Fruit fly (Drosophila melanogaster) whole organism, embryonic: ENCODE results near the gene barr.

Source experiments
- BtbVII ChIP-seq: fragments of 200-800 bp; sonication (Bioruptor generic); optimal IDR thresholded peaks from 3 replicates; lab custom pipeline; 2017; ENCODE audit warnings: missing biosample characterization, mild to moderate bottlenecking, missing genetic modification characterization
- CG10431 ChIP-seq: fragments of 200-800 bp; sonication (Bioruptor generic); optimal IDR thresholded peaks from 3 replicates; lab custom pipeline; 2018; ENCODE audit warnings: missing biosample characterization, mild to moderate bottlenecking, missing genetic modification characterization
- CG11504 ChIP-seq: fragments of 200-800 bp; sonication (Bioruptor generic); optimal IDR thresholded peaks from 3 replicates; lab custom pipeline; 2019; ENCODE audit warnings: missing biosample characterization, mild to moderate bottlenecking, missing genetic modification characterization, moderate library complexity
- CG12744 ChIP-seq: fragments of 200-800 bp; sonication (Bioruptor generic); optimal IDR thresholded peaks from 2 replicates; lab custom pipeline; 2016; ENCODE audit warnings: missing biosample characterization, missing genetic modification characterization
- CG12769 ChIP-seq: fragments of 200-800 bp; sonication (Bioruptor generic); optimal IDR thresholded peaks from 2 replicates; lab custom pipeline; 2019; ENCODE audit warnings: missing biosample characterization, mild to moderate bottlenecking, missing genetic modification characterization, moderate library complexity
- CG13123 ChIP-seq: fragments of 200-800 bp; sonication (Bioruptor generic); optimal IDR thresholded peaks from 2 replicates; lab custom pipeline; 2016; ENCODE audit warnings: missing biosample characterization, missing genetic modification characterization
- CG15696 ChIP-seq: fragments of 200-800 bp; sonication (Bioruptor generic); optimal IDR thresholded peaks from 2 replicates; lab custom pipeline; 2019; ENCODE audit warnings: missing biosample characterization, mild to moderate bottlenecking, missing genetic modification characterization, moderate library complexity
- CG16863 ChIP-seq: fragments of 200-800 bp; sonication (Bioruptor generic); optimal IDR thresholded peaks from 3 replicates; lab custom pipeline; 2016; ENCODE audit warnings: missing biosample characterization, missing genetic modification characterization
- CG31365 ChIP-seq: fragments of 200-800 bp; sonication (Bioruptor generic); optimal IDR thresholded peaks from 2 replicates; lab custom pipeline; 2018; ENCODE audit warnings: missing biosample characterization, mild to moderate bottlenecking, missing genetic modification characterization
- CG34376 ChIP-seq: fragments of 200-800 bp; sonication (Bioruptor generic); optimal IDR thresholded peaks from 2 replicates; lab custom pipeline; 2018; ENCODE audit warnings: missing biosample characterization, mild to moderate bottlenecking, missing genetic modification characterization
- CG3726 ChIP-seq: fragments of 200-800 bp; sonication (Bioruptor generic); IDR thresholded peaks from 3 replicates; pipeline ENCODE4, ENCODE4 v1.3.6; 2022; ENCODE audit warnings: missing biosample characterization, missing genetic modification characterization
- CG3995 ChIP-seq: fragments of 200-800 bp; sonication (Bioruptor generic); optimal IDR thresholded peaks from 3 replicates; lab custom pipeline; 2016; ENCODE audit warnings: missing biosample characterization, missing genetic modification characterization
- CG4424 ChIP-seq: fragments of 200-800 bp; sonication (Bioruptor generic); optimal IDR thresholded peaks from 3 replicates; lab custom pipeline; 2016; ENCODE audit warnings: missing biosample characterization, missing genetic modification characterization
- CG7963 ChIP-seq: fragments of 200-800 bp; sonication (Bioruptor generic); IDR thresholded peaks from 3 replicates; pipeline ENCODE4 v1.3.6; 2022; ENCODE audit warnings: missing biosample characterization, missing genetic modification characterization; ENCODE audit not compliant: partially characterized antibody
- CG9932 ChIP-seq: fragments of 200-800 bp; sonication (Bioruptor generic); IDR thresholded peaks from 2 replicates; pipeline ENCODE4 v1.3.6; 2022; ENCODE audit warnings: missing biosample characterization, missing genetic modification characterization
- Camta ChIP-seq: fragments of 200-800 bp; sonication (Bioruptor generic); optimal IDR thresholded peaks from 2 replicates; lab custom pipeline; 2016; ENCODE audit warnings: missing biosample characterization, missing genetic modification characterization
- Dad ChIP-seq: fragments of 200-800 bp; sonication (Bioruptor generic); optimal IDR thresholded peaks from 3 replicates; lab custom pipeline; 2016; ENCODE audit warnings: missing biosample characterization, missing genetic modification characterization
- Dek ChIP-seq: fragments of 200-800 bp; sonication (Bioruptor generic); optimal IDR thresholded peaks from 3 replicates; lab custom pipeline; 2019; ENCODE audit warnings: missing biosample characterization, mild to moderate bottlenecking, missing genetic modification characterization, moderate library complexity
- H15 ChIP-seq: fragments of 200-800 bp; sonication (Bioruptor generic); IDR thresholded peaks from 3 replicates; pipeline ENCODE4 v1.3.6; 2022; ENCODE audit warnings: missing biosample characterization, missing genetic modification characterization
- HLH3B ChIP-seq: fragments of 200-800 bp; sonication (Bioruptor generic); IDR thresholded peaks from 2 replicates; pipeline ENCODE4 v1.3.6; 2022; ENCODE audit warnings: missing biosample characterization, missing genetic modification characterization
- HLH4C ChIP-seq: fragments of 200-800 bp; sonication (Bioruptor generic); IDR thresholded peaks from 3 replicates; pipeline ENCODE4 v1.3.6; 2022; ENCODE audit warnings: missing biosample characterization, missing genetic modification characterization; ENCODE audit not compliant: partially characterized antibody
- Hand ChIP-seq: fragments of 200-800 bp; sonication (Bioruptor generic); optimal IDR thresholded peaks from 2 replicates; lab custom pipeline; 2017; ENCODE audit warnings: mild to moderate bottlenecking, missing biosample characterization, missing genetic modification reagents, missing genetic modification characterization
- Hmr ChIP-seq: fragments of 200-800 bp; sonication (Bioruptor generic); optimal IDR thresholded peaks from 3 replicates; lab custom pipeline; 2017; ENCODE audit warnings: mild to moderate bottlenecking, missing biosample characterization, missing genetic modification reagents, missing genetic modification characterization
- NfI ChIP-seq: fragments of 200-800 bp; sonication (Bioruptor generic); optimal IDR thresholded peaks from 3 replicates; lab custom pipeline; 2018; ENCODE audit warnings: missing biosample characterization, mild to moderate bottlenecking, missing genetic modification characterization, moderate library complexity
- Opbp ChIP-seq: fragments of 200-800 bp; sonication (Bioruptor generic); IDR thresholded peaks from 3 replicates; pipeline ENCODE4 v1.3.6; 2022; ENCODE audit warnings: missing biosample characterization, missing genetic modification characterization; ENCODE audit not compliant: partially characterized antibody
- Optix ChIP-seq: fragments of 200-800 bp; sonication (Bioruptor generic); IDR thresholded peaks from 3 replicates; pipeline ENCODE4 v1.3.6; 2022; ENCODE audit warnings: missing biosample characterization, missing genetic modification characterization
- Ptx1 ChIP-seq: fragments of 200-800 bp; sonication (Bioruptor generic); IDR thresholded peaks from 2 replicates; pipeline ENCODE4 v1.3.6; 2022; ENCODE audit warnings: missing biosample characterization, missing genetic modification characterization
- Rx ChIP-seq: fragments of 200-800 bp; sonication (Bioruptor generic); IDR thresholded peaks from 2 replicates; pipeline ENCODE4 v1.3.6; 2022; ENCODE audit warnings: missing biosample characterization, missing genetic modification characterization
- Scr ChIP-seq: fragments of 200-800 bp; sonication (Bioruptor generic); IDR thresholded peaks from 2 replicates; pipeline ENCODE4 v1.3.6; 2022; ENCODE audit warnings: missing biosample characterization, missing genetic modification characterization; ENCODE audit not compliant: partially characterized antibody
- Six4 ChIP-seq: fragments of 200-800 bp; sonication (Bioruptor generic); optimal IDR thresholded peaks from 2 replicates; lab custom pipeline; 2016; ENCODE audit warnings: missing biosample characterization, missing genetic modification characterization
- Sry-β ChIP-seq: fragments of 200-800 bp; sonication (Bioruptor generic); optimal IDR thresholded peaks from 2 replicates; lab custom pipeline; 2018; ENCODE audit warnings: missing biosample characterization, mild to moderate bottlenecking, missing genetic modification characterization, moderate library complexity
- Sry-δ ChIP-seq: fragments of 200-800 bp; sonication (Bioruptor generic); optimal IDR thresholded peaks from 2 replicates; lab custom pipeline; 2016; ENCODE audit warnings: missing biosample characterization, missing genetic modification characterization
- al ChIP-seq: fragments of 200-800 bp; sonication (Bioruptor generic); IDR thresholded peaks from 2 replicates; pipeline ENCODE4 v1.3.6; 2022; ENCODE audit warnings: missing biosample characterization, missing genetic modification characterization
- ase ChIP-seq: fragments of 200-800 bp; sonication (Bioruptor generic); IDR thresholded peaks from 3 replicates; pipeline ENCODE4 v1.3.6; 2022; ENCODE audit warnings: missing biosample characterization, missing genetic modification characterization
- cwo ChIP-seq: fragments of 200-800 bp; sonication (Bioruptor generic); optimal IDR thresholded peaks from 3 replicates; lab custom pipeline; 2017; ENCODE audit warnings: missing biosample characterization, missing genetic modification characterization, mild to moderate bottlenecking, moderate library complexity, missing genetic modification reagents
- fru ChIP-seq: fragments of >200 bp; optimal IDR thresholded peaks from 2 replicates; lab custom pipeline; 2017
- ind ChIP-seq: fragments of 200-800 bp; sonication (Bioruptor generic); optimal IDR thresholded peaks from 3 replicates; lab custom pipeline; 2016; ENCODE audit warnings: missing biosample characterization, missing genetic modification characterization
- kay ChIP-seq: fragments of 200-800 bp; sonication (Bioruptor generic); optimal IDR thresholded peaks from 2 replicates; lab custom pipeline; 2016; ENCODE audit warnings: missing biosample characterization, missing genetic modification characterization
- lab ChIP-seq: fragments of 200-800 bp; sonication (Bioruptor generic); optimal IDR thresholded peaks from 3 replicates; lab custom pipeline; 2017; ENCODE audit warnings: missing biosample characterization, missing genetic modification characterization, mild to moderate bottlenecking, moderate library complexity, missing genetic modification reagents
- luna ChIP-seq: fragments of 200-800 bp; sonication (Bioruptor generic); optimal IDR thresholded peaks from 2 replicates; lab custom pipeline; 2016; ENCODE audit warnings: missing biosample characterization, missing genetic modification characterization
- mam ChIP-seq: fragments of 200-800 bp; sonication (Bioruptor generic); optimal IDR thresholded peaks from 3 replicates; lab custom pipeline; 2016; ENCODE audit warnings: missing biosample characterization, missing genetic modification characterization
- nau ChIP-seq: fragments of 200-800 bp; sonication (Bioruptor generic); optimal IDR thresholded peaks from 3 replicates; lab custom pipeline; 2017; ENCODE audit warnings: missing biosample characterization, mild to moderate bottlenecking, missing genetic modification characterization, missing genetic modification reagents
- nom ChIP-seq: fragments of 200-800 bp; sonication (Bioruptor generic); optimal IDR thresholded peaks from 2 replicates; lab custom pipeline; 2017; ENCODE audit warnings: missing biosample characterization, missing genetic modification characterization, mild to moderate bottlenecking, moderate library complexity, missing genetic modification reagents
- pb ChIP-seq: fragments of 200-800 bp; sonication (Bioruptor generic); optimal IDR thresholded peaks from 3 replicates; lab custom pipeline; 2016; ENCODE audit warnings: missing biosample characterization, missing genetic modification characterization
- pum ChIP-seq: fragments of 200-800 bp; sonication (Bioruptor generic); optimal IDR thresholded peaks from 2 replicates; lab custom pipeline; 2016; ENCODE audit warnings: missing biosample characterization, missing genetic modification characterization
- row ChIP-seq: fragments of 200-800 bp; sonication (Bioruptor generic); IDR thresholded peaks from 3 replicates; pipeline ENCODE4 v1.3.6; 2022; ENCODE audit warnings: missing biosample characterization, missing genetic modification characterization
- sens-2 ChIP-seq: fragments of 200-800 bp; sonication (Bioruptor generic); IDR thresholded peaks from 2 replicates; pipeline ENCODE4 v1.3.6; 2022; ENCODE audit warnings: missing biosample characterization, missing genetic modification characterization
- tgo ChIP-seq: fragments of 200-800 bp; sonication (Bioruptor generic); IDR thresholded peaks from 3 replicates; pipeline ENCODE4 v1.3.6; 2022; ENCODE audit warnings: missing biosample characterization, missing genetic modification characterization
- tll ChIP-seq, 2 experiments: fragments of 200-800 bp in 1 of 2; fragments of >200 bp in 1 of 2; sonication (Bioruptor generic) in 1 of 2; optimal IDR thresholded peaks; 2 replicates each; lab custom pipeline; 2017 to 2019; ENCODE audit warnings: missing biosample characterization in 2 of 2, missing genetic modification characterization in 2 of 2, mild to moderate bottlenecking in 1 of 2, moderate library complexity in 1 of 2
- unc-4 ChIP-seq: fragments of 200-800 bp; sonication (Bioruptor generic); IDR thresholded peaks from 2 replicates; pipeline ENCODE4 v1.3.6; 2022; ENCODE audit warnings: missing biosample characterization, missing genetic modification characterization; ENCODE audit not compliant: partially characterized antibody
- wor ChIP-seq: fragments of 200-800 bp; sonication (Bioruptor generic); IDR thresholded peaks from 2 replicates; pipeline ENCODE4 v1.3.6; 2022; ENCODE audit warnings: missing biosample characterization, missing genetic modification characterization

barr gene

DNA sequence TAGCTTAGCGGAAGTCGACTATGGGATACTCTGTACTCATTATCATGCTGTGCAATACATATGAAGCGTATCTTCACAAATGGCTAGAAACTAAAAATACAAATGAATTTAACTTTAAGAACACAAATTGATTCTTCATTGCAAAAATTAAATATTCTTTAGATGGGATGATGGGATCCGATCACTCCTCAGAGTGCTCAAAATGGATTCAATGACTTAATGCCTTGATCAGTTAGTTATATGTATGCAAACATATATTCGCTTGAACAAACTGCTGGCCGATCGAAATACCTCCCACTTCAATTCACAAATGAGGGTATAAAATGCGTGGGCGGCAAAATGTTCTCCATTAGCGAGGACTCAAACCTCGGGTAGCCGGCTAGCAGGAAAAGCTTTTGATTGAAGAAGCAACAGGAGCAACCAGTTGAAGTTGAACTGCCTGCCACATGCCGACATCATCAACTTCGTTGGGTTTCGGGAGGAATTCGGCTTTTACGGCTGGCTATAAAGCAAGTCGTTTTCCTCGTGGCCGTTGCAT lies 33.7 kb downstream of the barr start, which contains the start of gene sNPF (continued):
- TF ChIP-seq CG7963 (GFP tag; lab: Robert Waterston, UW): no peak
- peak; percentile 1 for TF ChIP-seq pum (GFP tag; lab: Kevin White, UChicago)
- peak; percentile 55 for TF ChIP-seq Dek (tag; lab: Kevin White, UChicago)
- no peak for TF ChIP-seq CG13123
- no peak for TF ChIP-seq BtbVII
- TF ChIP-seq al (GFP tag; lab: Robert Waterston, UW): no peak
- no peak for TF ChIP-seq Opbp (GFP tag; lab: Robert Waterston, UW)
- no peak for TF ChIP-seq CG10431
- TF ChIP-seq NfI (GFP tag; lab: Kevin White, UChicago): peak; percentile 46
- no peak for TF ChIP-seq unc-4 (GFP tag; lab: Robert Waterston, UW)
- TF ChIP-seq row: peak; percentile 72; the same call in 2 of the 3 replicates
- no peak for TF ChIP-seq CG3995 (GFP tag; lab: Kevin White, UChicago)
- no peak for TF ChIP-seq CG31365 (tag; lab: Kevin White, UChicago)
- peak; percentile 24 for TF ChIP-seq Camta (GFP tag; lab: Kevin White, UChicago)
- TF ChIP-seq ase (GFP tag; lab: Robert Waterston, UW): no peak
- peak; percentile 37 for TF ChIP-seq Dad (GFP tag; lab: Kevin White, UChicago)
- TF ChIP-seq kay (GFP tag; lab: Kevin White, UChicago): no peak
- peak; percentile 76 for TF ChIP-seq Hand (GFP tag; lab: Kevin White, UChicago)
- no peak for TF ChIP-seq luna
- no peak for TF ChIP-seq CG4424 (GFP tag; lab: Kevin White, UChicago)
- TF ChIP-seq pb (GFP tag; lab: Kevin White, UChicago): peak; percentile 37
- TF ChIP-seq tgo: peak; percentile 41; the same call in 1 of the 3 replicates
- no peak for TF ChIP-seq HLH4C (GFP tag; lab: Robert Waterston, UW)
- peak; percentile 47 for TF ChIP-seq ind (GFP tag; lab: Kevin White, UChicago)
- TF ChIP-seq Sry-δ: no peak
- TF ChIP-seq mam (GFP tag; lab: Kevin White, UChicago): peak; percentile 65
- no peak for TF ChIP-seq CG15696 (tag; lab: Kevin White, UChicago)
- no peak for TF ChIP-seq Scr (GFP tag; lab: Robert Waterston, UW)
- peak; percentile 87 for TF ChIP-seq Hmr (GFP tag; lab: Kevin White, UChicago)
- TF ChIP-seq wor: no peak
- TF ChIP-seq CG16863 (GFP tag; lab: Kevin White, UChicago): peak; percentile 39
- TF ChIP-seq HLH3B (GFP tag; lab: Robert Waterston, UW): no peak
- TF ChIP-seq nau (GFP tag; lab: Kevin White, UChicago): no peak
- no peak for TF ChIP-seq Sry-β (GFP tag; lab: Kevin White, UChicago)
- no peak for TF ChIP-seq Optix (GFP tag; lab: Robert Waterston, UW)
- peak; percentile 38 for TF ChIP-seq CG11504
- no peak for TF ChIP-seq Rx
- TF ChIP-seq CG12744: no peak
- TF ChIP-seq Six4 (GFP tag; lab: Kevin White, UChicago): peak; percentile 13
- peak; percentile 61 for TF ChIP-seq Ptx1 (GFP tag; lab: Robert Waterston, UW)
- peak; percentile 54 for TF ChIP-seq CG9932 (GFP tag; lab: Robert Waterston, UW)
- TF ChIP-seq nom (GFP tag; lab: Kevin White, UChicago): no peak
- TF ChIP-seq CG34376 (GFP tag; lab: Kevin White, UChicago): peak; percentile 28
- TF ChIP-seq tll (GFP tag; optimal IDR thresholded peaks at IDR 0.05; lab: Kevin White, UChicago): no peak
- peak; percentile 56 for TF ChIP-seq lab (GFP tag; lab: Kevin White, UChicago)
- TF ChIP-seq sens-2 (GFP tag; lab: Robert Waterston, UW): no peak
- TF ChIP-seq H15: no peak
- peak; percentile 28 for TF ChIP-seq cwo (GFP tag; lab: Kevin White, UChicago)
- TF ChIP-seq fru: no peak
- no peak for TF ChIP-seq CG3726 (GFP tag; lab: Robert Waterston, UW)
- peak; percentile 76 for TF ChIP-seq CG12769 (tag; lab: Kevin White, UChicago)
